Worm (Caenorhabditis elegans): ENCODE data around the gene ptc-3.

DNA sequence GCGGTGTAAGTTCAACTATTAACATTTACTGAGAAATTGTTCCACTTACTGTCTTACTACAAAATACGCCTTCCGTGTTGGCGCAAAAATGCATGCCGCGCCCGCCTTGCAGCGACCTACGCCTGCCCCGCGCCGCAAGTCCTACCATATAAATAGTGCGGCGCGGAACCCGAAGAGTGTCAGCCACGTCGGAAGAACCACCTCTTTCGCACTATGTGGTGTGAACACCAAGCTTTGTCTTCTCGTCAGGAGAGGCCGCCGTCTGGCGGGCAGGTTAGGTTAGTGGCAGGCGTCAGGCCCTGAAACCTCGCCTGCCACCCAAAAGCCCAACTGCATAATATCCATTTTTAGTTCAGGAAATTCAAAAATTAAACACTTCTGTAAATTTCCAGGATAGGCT, 13.0 kb upstream of the ptc-3 start:
- TF ChIP-seq unc-62 (GFP tag; optimal IDR thresholded peaks at IDR 0.05) (no peak), T26A5.8 (tag; optimal IDR thresholded peaks at IDR 0.05) (no peak), efl-1 (GFP tag; optimal IDR thresholded peaks at IDR 0.05) (no peak), lir-1 (GFP tag; conservative IDR thresholded peaks at IDR 0.05) (no peak), unc-130 (GFP tag; optimal IDR thresholded peaks at IDR 0.05) (no peak), mxl-1 (tag; optimal IDR thresholded peaks at IDR 0.05) (no peak), dpl-1 (GFP tag; optimal IDR thresholded peaks at IDR 0.05) (no peak)
